Worm (Caenorhabditis elegans): ENCODE results near the gene F40A3.6.

ce11 chrV:7940299-7940698, 46.6 kb upstream of the F40A3.6 start, which contains the start of gene srt-53:
- TF ChIP-seq pha-4 (GFP tag; IDR thresholded peaks at IDR 0.05): no peak
- no peak for TF ChIP-seq pha-4 (tag; optimal IDR thresholded peaks at IDR 0.05)
- no peak for TF ChIP-seq aly-2 (tag; optimal IDR thresholded peaks at IDR 0.05)
- TF ChIP-seq hlh-30 (tag; optimal IDR thresholded peaks at IDR 0.05; ENCODE audit: insufficient read depth): no peak
- no peak for TF ChIP-seq zag-1 (tag; optimal IDR thresholded peaks at IDR 0.05)
- TF ChIP-seq snpc-4 (tag; optimal IDR thresholded peaks at IDR 0.05): no peak
- TF ChIP-seq jun-1 (tag; optimal IDR thresholded peaks at IDR 0.05): no peak
- no peak for TF ChIP-seq lim-7 (GFP tag; IDR thresholded peaks at IDR 0.05)
- TF ChIP-seq unc-62 (GFP tag; optimal IDR thresholded peaks at IDR 0.05 in 1 of 2): peak in 1 of 2 experiments; percentile 87
- no peak for TF ChIP-seq unc-62 (tag; optimal IDR thresholded peaks at IDR 0.05)
- TF ChIP-seq dmd-8 (GFP tag; IDR thresholded peaks at IDR 0.05): no peak

Data from whole organism, L4 larva.